Fruit fly (Drosophila melanogaster) whole organism, wandering third instar larva: ENCODE data around the gene CG12395.
A peak's percentile ranks its signal among the peaks of the same experiment; 100 is the strongest.

Experiments
- Abd-B ChIP-seq: fragments of >200 bp; optimal IDR thresholded peaks from 2 replicates; lab custom pipeline; 2017; ENCODE audit warnings: missing biosample characterization, missing genetic modification characterization
- CG32264 ChIP-seq: fragments of 200-800 bp; sonication (Bioruptor generic); optimal IDR thresholded peaks from 2 replicates; lab custom pipeline; 2016; ENCODE audit warnings: missing biosample characterization, missing genetic modification characterization
- CG9705 ChIP-seq: fragments of 200-800 bp; sonication (Bioruptor generic); optimal IDR thresholded peaks from 2 replicates; lab custom pipeline; 2018; ENCODE audit warnings: missing biosample characterization, mild to moderate bottlenecking, missing genetic modification characterization
- CrebA ChIP-seq: fragments of 200-800 bp; sonication (Bioruptor generic); optimal IDR thresholded peaks from 2 replicates; lab custom pipeline; 2016; ENCODE audit warnings: missing biosample characterization, mild to moderate bottlenecking, missing genetic modification characterization, borderline replicate concordance
- Dfd ChIP-seq: fragments of >200 bp; optimal IDR thresholded peaks from 2 replicates; lab custom pipeline; 2017; ENCODE audit warnings: missing biosample characterization, missing genetic modification characterization
- Dif ChIP-seq: fragments of 200-275, 200-300 bp; sonication (Bioruptor generic); optimal IDR thresholded peaks from 2 replicates; lab custom pipeline; 2018; ENCODE audit warnings: missing biosample characterization, missing genetic modification characterization; ENCODE audit not compliant: partially characterized antibody
- GATAd ChIP-seq: sonication (Bioruptor generic); optimal IDR thresholded peaks from 2 replicates; lab custom pipeline; 2016; ENCODE audit warnings: missing biosample characterization, missing genetic modification characterization
- HLH106 ChIP-seq: fragments of 200-800 bp; optimal IDR thresholded peaks from 3 replicates; lab custom pipeline; 2019; ENCODE audit warnings: missing biosample characterization, mild to moderate bottlenecking, missing genetic modification characterization, moderate library complexity
- Hnf4 ChIP-seq: fragments of 200-800 bp; sonication (Bioruptor generic); optimal IDR thresholded peaks from 2 replicates; lab custom pipeline; 2016; ENCODE audit warnings: missing biosample characterization, mild to moderate bottlenecking, missing genetic modification characterization
- Hr78 ChIP-seq: fragments of >200 bp; optimal IDR thresholded peaks from 2 replicates; lab custom pipeline; 2017; ENCODE audit warnings: missing biosample characterization, missing genetic modification characterization
- Hr83 ChIP-seq: fragments of 200-300 bp; sonication (Bioruptor generic); optimal IDR thresholded peaks from 2 replicates; lab custom pipeline; 2016; ENCODE audit warnings: missing biosample characterization, mild to moderate bottlenecking, missing genetic modification characterization, moderate library complexity; ENCODE audit not compliant: poor library complexity, severe bottlenecking
- Jra ChIP-seq: sonication (Bioruptor generic); optimal IDR thresholded peaks from 2 replicates; lab custom pipeline; 2016; ENCODE audit warnings: missing biosample characterization, missing genetic modification characterization
- Mio ChIP-seq: sonication (Bioruptor generic); optimal IDR thresholded peaks from 2 replicates; lab custom pipeline; 2016; ENCODE audit warnings: missing biosample characterization, missing genetic modification characterization
- Myc ChIP-seq: fragments of >200 bp; optimal IDR thresholded peaks from 2 replicates; lab custom pipeline; 2017
- N ChIP-seq: fragments of >200 bp; optimal IDR thresholded peaks from 2 replicates; lab custom pipeline; 2018; ENCODE audit warnings: missing biosample characterization, missing external identifiers, missing genetic modification characterization
- OdsH ChIP-seq: fragments of 200-800 bp; sonication (Bioruptor generic); optimal IDR thresholded peaks from 2 replicates; lab custom pipeline; 2016; ENCODE audit warnings: missing biosample characterization, mild to moderate bottlenecking, missing genetic modification characterization
- Rel ChIP-seq, 2 experiments: fragments of 200-800 bp; sonication (Bioruptor generic) in 1 of 2; optimal IDR thresholded peaks; 2 replicates in 1 of 2; 3 replicates in 1 of 2; lab custom pipeline; 2016 to 2019; ENCODE audit warnings: mild to moderate bottlenecking in 2 of 2, missing biosample characterization in 2 of 2, missing genetic modification characterization in 2 of 2, moderate library complexity in 1 of 2
- Sp1 ChIP-seq: fragments of 200-800 bp; sonication (Bioruptor generic); optimal IDR thresholded peaks from 3 replicates; lab custom pipeline; 2019; ENCODE audit warnings: missing biosample characterization, mild to moderate bottlenecking, missing genetic modification characterization, moderate library complexity
- Vsx2 ChIP-seq: fragments of 200-300, 225-300 bp; sonication (Bioruptor generic); optimal IDR thresholded peaks from 2 replicates; lab custom pipeline; 2018; ENCODE audit warnings: missing biosample characterization, missing genetic modification characterization; ENCODE audit not compliant: partially characterized antibody
- br ChIP-seq: fragments of 200-800 bp; sonication (Bioruptor generic); optimal IDR thresholded peaks from 2 replicates; lab custom pipeline; 2016; ENCODE audit warnings: missing biosample characterization, missing genetic modification characterization
- brk ChIP-seq: fragments of 200-800 bp; sonication (Bioruptor generic); optimal IDR thresholded peaks from 2 replicates; lab custom pipeline; 2016; ENCODE audit warnings: missing biosample characterization, mild to moderate bottlenecking, missing genetic modification characterization
- dl ChIP-seq, 2 experiments: fragments of 175-275, 200-275 bp in 1 of 2; fragments of 200-275 bp in 1 of 2; sonication (Bioruptor generic); optimal IDR thresholded peaks; lab custom pipeline; 2018; ENCODE audit warnings: mild to moderate bottlenecking in 2 of 2, missing biosample characterization in 2 of 2, missing genetic modification characterization in 2 of 2, moderate library complexity in 2 of 2; ENCODE audit not compliant: partially characterized antibody in 2 of 2, insufficient read depth in 1 of 2
- dmrt93B ChIP-seq: fragments of 200-800 bp; sonication (Bioruptor generic); optimal IDR thresholded peaks from 2 replicates; lab custom pipeline; 2018; ENCODE audit warnings: missing biosample characterization, mild to moderate bottlenecking, missing genetic modification characterization
- dsf ChIP-seq: sonication (Bioruptor generic); optimal IDR thresholded peaks from 2 replicates; lab custom pipeline; 2016; ENCODE audit warnings: missing biosample characterization, missing genetic modification characterization, borderline replicate concordance
- ey ChIP-seq: fragments of 200-800 bp; sonication (Bioruptor generic); optimal IDR thresholded peaks from 2 replicates; lab custom pipeline; 2016; ENCODE audit warnings: missing biosample characterization, missing genetic modification characterization
- foxo ChIP-seq, 2 experiments: fragments of 200-800 bp; sonication (Bioruptor generic); optimal IDR thresholded peaks; 2 replicates in 1 of 2; 3 replicates in 1 of 2; lab custom pipeline; 2016 to 2017; ENCODE audit warnings: missing biosample characterization in 2 of 2, missing genetic modification characterization in 2 of 2
- fru ChIP-seq: fragments of 200-800 bp; sonication (Bioruptor generic); optimal IDR thresholded peaks from 3 replicates; lab custom pipeline; 2016; ENCODE audit warnings: missing biosample characterization, mild to moderate bottlenecking, missing genetic modification characterization
- h ChIP-seq: fragments of 200-800 bp; sonication (Bioruptor generic); optimal IDR thresholded peaks from 3 replicates; lab custom pipeline; 2016; ENCODE audit warnings: missing biosample characterization, mild to moderate bottlenecking, missing genetic modification characterization
- jim ChIP-seq: fragments of 175-275, 200-325 bp; sonication (Bioruptor generic); optimal IDR thresholded peaks from 2 replicates; lab custom pipeline; 2016; ENCODE audit warnings: missing biosample characterization, mild to moderate bottlenecking, missing genetic modification characterization
- lola ChIP-seq: fragments of >200 bp; optimal IDR thresholded peaks from 2 replicates; lab custom pipeline; 2017; ENCODE audit warnings: missing biosample characterization, missing genetic modification characterization
- pan ChIP-seq: fragments of >200 bp; optimal IDR thresholded peaks from 2 replicates; lab custom pipeline; 2017
- psq ChIP-seq: fragments of 200-800 bp; sonication (Bioruptor generic); optimal IDR thresholded peaks from 3 replicates; lab custom pipeline; 2017; ENCODE audit warnings: missing biosample characterization, mild to moderate bottlenecking, missing genetic modification characterization, moderate library complexity
- rgr ChIP-seq: fragments of 200-800 bp; sonication (Bioruptor generic); optimal IDR thresholded peaks from 3 replicates; lab custom pipeline; 2016; ENCODE audit warnings: missing biosample characterization, mild to moderate bottlenecking, missing genetic modification characterization
- sage ChIP-seq: fragments of 200-800 bp; sonication (Bioruptor generic); optimal IDR thresholded peaks from 2 replicates; lab custom pipeline; 2016; ENCODE audit warnings: missing biosample characterization, mild to moderate bottlenecking, missing genetic modification characterization
- sv ChIP-seq: fragments of 200-800 bp; sonication (Bioruptor generic); optimal IDR thresholded peaks from 3 replicates; lab custom pipeline; 2016; ENCODE audit warnings: missing biosample characterization, missing genetic modification characterization
- tai ChIP-seq: sonication (Bioruptor generic); optimal IDR thresholded peaks from 2 replicates; lab custom pipeline; 2016; ENCODE audit warnings: missing biosample characterization, missing genetic modification characterization
- usp ChIP-seq: fragments of >200 bp; optimal IDR thresholded peaks from 2 replicates; lab custom pipeline; 2017; ENCODE audit warnings: missing biosample characterization, missing genetic modification characterization
- woc ChIP-seq: sonication (Bioruptor generic); optimal IDR thresholded peaks from 2 replicates; lab custom pipeline; 2016; ENCODE audit warnings: missing biosample characterization, mild to moderate bottlenecking, missing genetic modification characterization

CG12395 gene

DNA sequence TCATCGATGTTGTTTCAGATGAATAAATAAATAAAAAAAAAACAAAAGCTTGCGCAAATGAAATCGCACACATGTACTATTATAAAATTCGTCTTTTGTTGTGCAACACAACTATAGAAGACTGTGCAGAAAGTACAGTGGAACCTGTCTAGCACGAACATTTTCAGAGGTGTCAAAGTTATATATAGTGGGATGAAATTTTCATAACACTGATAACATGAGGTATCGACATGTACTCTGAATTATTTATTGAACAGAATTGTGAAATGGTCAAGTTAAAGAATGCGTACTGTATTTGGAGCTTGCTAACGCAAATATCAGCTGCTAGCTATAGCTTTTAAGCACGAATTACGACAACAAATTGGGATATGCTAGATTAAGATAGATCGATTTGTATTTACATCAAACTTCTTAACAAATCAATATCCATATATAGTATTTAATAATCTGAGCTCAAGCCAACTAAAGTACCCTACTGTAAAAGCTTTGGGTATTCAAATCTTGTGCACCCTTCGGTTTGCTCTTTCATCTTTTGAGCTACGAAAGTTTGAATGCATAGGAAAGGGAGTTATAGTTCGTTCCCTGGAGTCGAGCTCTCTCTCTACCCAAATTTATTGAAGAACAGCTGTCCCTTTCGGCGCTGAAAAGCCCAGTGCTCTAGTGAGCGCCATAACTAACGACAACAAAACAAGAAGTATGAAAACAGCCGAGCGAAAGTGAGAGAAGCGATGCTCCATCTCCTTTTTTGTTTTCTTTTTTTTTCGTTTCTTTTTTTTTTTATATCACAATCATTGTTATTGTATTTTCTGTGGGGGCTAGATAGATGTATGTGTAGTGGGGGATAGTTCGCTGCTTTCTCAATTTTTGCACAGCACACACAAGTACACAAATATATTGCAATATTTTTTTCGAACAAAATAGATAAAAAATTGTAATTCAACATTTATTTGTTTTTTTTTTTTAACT, 27.8 kb upstream of the CG12395 start:
- TF ChIP-seq jim (GFP tag; lab: Kevin White, UChicago) (peak; percentile 54), br (GFP tag; lab: Kevin White, UChicago) (peak; percentile 80), Dif (GFP tag; lab: Kevin White, UChicago) (no peak), Myc (lab: Kevin White, UChicago) (no peak), CG32264 (GFP tag; lab: Kevin White, UChicago) (peak; percentile 64), CrebA (GFP tag; lab: Kevin White, UChicago) (no peak), Mio (GFP tag; lab: Kevin White, UChicago) (peak; percentile 34), lola (no peak), dmrt93B (GFP tag; lab: Kevin White, UChicago) (peak; percentile 41), dsf (GFP tag; lab: Kevin White, UChicago) (no peak), psq (GFP tag; lab: Kevin White, UChicago) (peak; percentile 65), pan (lab: Kevin White, UChicago) (no peak), foxo (GFP tag; optimal IDR thresholded peaks at IDR 0.05; lab: Kevin White, UChicago) (peak; percentile 47 to 88), Jra (GFP tag; lab: Kevin White, UChicago) (peak; percentile 41), woc (GFP tag; lab: Kevin White, UChicago) (peak; percentile 44), ey (peak; percentile 84), tai (GFP tag; lab: Kevin White, UChicago) (peak; percentile 76), rgr (GFP tag; lab: Kevin White, UChicago) (peak; percentile 86), Hr78 (no peak), Abd-B (GFP tag; lab: Kevin White, UChicago) (no peak), Rel (GFP tag; optimal IDR thresholded peaks at IDR 0.05; lab: Kevin White, UChicago) (no peak), Rel (tag; optimal IDR thresholded peaks at IDR 0.05; lab: Kevin White, UChicago) (peak; percentile 20), GATAd (GFP tag; lab: Kevin White, UChicago) (peak; percentile 47), N (GFP tag; lab: Kevin White, UChicago) (no peak), Sp1 (GFP tag; lab: Kevin White, UChicago) (peak; percentile 37), HLH106 (tag; lab: Kevin White, UChicago) (peak; percentile 76), sv (GFP tag; lab: Kevin White, UChicago) (peak; percentile 84), fru (GFP tag; lab: Kevin White, UChicago) (peak; percentile 76), CG9705 (GFP tag; lab: Kevin White, UChicago) (peak; percentile 50), usp (GFP tag; lab: Kevin White, UChicago) (no peak), Vsx2 (GFP tag; lab: Kevin White, UChicago) (no peak), h (GFP tag; lab: Kevin White, UChicago) (peak; percentile 89), sage (GFP tag; lab: Kevin White, UChicago) (peak; percentile 57), Dfd (GFP tag; lab: Kevin White, UChicago) (no peak), brk (GFP tag; lab: Kevin White, UChicago) (peak; percentile 54), OdsH (GFP tag; lab: Kevin White, UChicago) (peak; percentile 80), dl (GFP tag; optimal IDR thresholded peaks at IDR 0.05; lab: Kevin White, UChicago; ENCODE audit: insufficient read depth in 1 of 2, partially characterized antibody in 2 of 2) (no peak), Hr83 (peak; percentile 82), Hnf4 (GFP tag; lab: Kevin White, UChicago) (peak; percentile 80)
